Worm (Caenorhabditis elegans): Measurements from ENCODE around the gene dkf-2.

DNA sequence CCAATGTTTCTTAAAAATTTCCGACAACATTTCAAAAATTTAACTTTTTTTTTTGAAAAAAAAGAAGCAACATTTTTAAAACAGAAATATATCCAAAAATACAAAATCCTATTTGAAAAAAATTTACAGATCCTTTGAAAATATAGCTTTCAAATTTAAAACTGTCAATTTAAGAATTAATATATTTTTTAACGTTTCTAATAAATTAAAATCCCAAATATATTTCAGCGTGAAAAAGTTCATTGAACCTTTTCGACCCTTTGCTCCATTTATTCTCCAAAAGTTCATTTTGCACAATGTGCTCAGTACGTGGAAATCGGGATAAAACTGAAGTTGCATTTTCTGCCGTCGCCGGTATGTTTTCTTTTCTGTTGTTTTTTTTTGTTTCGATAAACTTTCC is 85.4 kb downstream of the dkf-2 start, which contains the start of gene phy-3:
- TF ChIP-seq elt-3 (tag; optimal IDR thresholded peaks at IDR 0.05) = no peak
- TF ChIP-seq lin-13 (tag; optimal IDR thresholded peaks at IDR 0.05) = no peak
- no peak for TF ChIP-seq elt-1 (tag; optimal IDR thresholded peaks at IDR 0.05; ENCODE audit: borderline replicate concordance, insufficient read depth)
- no peak for TF ChIP-seq nhr-76 (tag; optimal IDR thresholded peaks at IDR 0.05)
- TF ChIP-seq mep-1 (tag; optimal IDR thresholded peaks at IDR 0.05) = no peak
- TF ChIP-seq nhr-2 (tag; optimal IDR thresholded peaks at IDR 0.05) = no peak
- TF ChIP-seq snpc-4 (tag; optimal IDR thresholded peaks at IDR 0.05) = no peak
- no peak for TF ChIP-seq sptf-1 (tag; optimal IDR thresholded peaks at IDR 0.05)
- TF ChIP-seq tbx-8 (GFP tag; optimal IDR thresholded peaks at IDR 0.05) = no peak
- no peak for TF ChIP-seq cnd-1 (tag; optimal IDR thresholded peaks at IDR 0.05)
- no peak for TF ChIP-seq ztf-11 (tag; optimal IDR thresholded peaks at IDR 0.05)
- TF ChIP-seq unc-62 (GFP tag; optimal IDR thresholded peaks at IDR 0.05) = no peak
- no peak for TF ChIP-seq mls-2 (tag; optimal IDR thresholded peaks at IDR 0.05)
